Fruit fly (Drosophila melanogaster): ENCODE measurements around the gene CG10147.

CG10147 gene

DNA sequence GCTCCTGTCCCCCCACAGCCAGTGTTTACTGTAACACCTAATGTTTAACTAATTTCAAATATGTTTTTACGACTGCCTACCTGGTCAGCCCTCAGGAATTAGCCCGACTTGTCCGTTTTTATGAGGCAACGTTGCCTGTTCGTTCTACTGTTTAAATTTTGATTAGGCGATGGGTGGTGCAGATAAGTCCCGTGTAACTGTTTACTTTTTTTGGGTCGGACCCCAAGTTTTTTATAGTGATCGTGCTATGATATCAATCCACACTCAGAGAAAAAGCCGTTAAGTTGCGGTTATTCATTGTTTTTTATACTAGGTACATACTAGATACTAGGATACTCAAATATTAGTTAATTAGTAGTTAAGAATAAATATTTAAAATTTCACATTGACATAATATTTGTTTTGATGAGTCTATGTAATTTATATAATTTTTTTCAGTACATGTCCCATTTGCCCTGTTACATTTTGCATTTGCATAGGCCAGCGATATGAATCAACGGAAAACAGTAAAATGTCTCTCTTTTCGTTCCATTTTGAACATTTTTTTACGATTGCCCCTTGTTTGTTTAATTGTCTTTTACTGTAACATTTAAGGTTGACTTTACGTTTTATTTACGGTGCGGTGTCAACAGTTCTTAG, 20.4 kb downstream of the CG10147 start:
- no peak for TF ChIP-seq CG17801 (GFP tag; optimal IDR thresholded peaks at IDR 0.05; ENCODE audit: partially characterized antibody)

DNA sequence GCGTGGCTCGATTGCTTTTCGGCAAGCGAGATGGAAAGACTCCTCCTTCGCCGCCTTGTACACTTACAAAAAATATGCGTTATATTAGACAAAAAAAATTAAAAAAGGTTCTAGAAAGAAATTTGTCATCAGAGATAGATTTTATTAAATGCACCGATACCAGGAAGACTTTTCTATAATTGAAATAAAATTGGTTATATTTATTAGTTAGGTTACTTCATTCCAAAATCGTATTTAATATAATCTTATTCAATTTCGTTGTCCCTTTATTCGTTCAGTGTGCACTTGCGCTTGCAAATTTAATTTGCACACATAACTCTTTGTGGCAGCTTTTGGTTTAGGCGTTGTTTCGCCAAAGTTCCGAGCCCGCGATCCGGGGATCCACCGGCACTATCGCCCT, 26.0 kb downstream of the CG10147 start:
- no peak for TF ChIP-seq CG17801 (GFP tag; optimal IDR thresholded peaks at IDR 0.05; ENCODE audit: partially characterized antibody)

DNA sequence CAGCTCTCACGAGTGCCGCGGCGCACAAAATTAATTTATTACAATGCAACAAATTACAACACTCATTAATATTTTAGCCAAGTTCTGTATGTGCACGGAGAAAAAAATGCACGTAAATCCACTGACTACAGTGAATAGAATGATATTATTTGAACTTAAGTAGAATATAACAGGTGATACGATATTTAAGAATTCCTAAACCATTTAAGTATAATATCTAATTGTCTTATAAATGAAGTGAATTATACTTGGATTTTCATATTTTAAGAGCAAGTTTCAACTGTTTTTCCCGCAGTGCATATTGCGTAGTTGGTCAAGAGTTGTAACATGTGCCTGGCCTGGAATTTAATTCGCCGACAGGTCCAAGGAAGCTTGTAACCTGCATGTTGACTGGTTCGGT, 29.5 kb downstream of the CG10147 start:
- no peak for TF ChIP-seq CG17801 (GFP tag; optimal IDR thresholded peaks at IDR 0.05; ENCODE audit: partially characterized antibody)

DNA sequence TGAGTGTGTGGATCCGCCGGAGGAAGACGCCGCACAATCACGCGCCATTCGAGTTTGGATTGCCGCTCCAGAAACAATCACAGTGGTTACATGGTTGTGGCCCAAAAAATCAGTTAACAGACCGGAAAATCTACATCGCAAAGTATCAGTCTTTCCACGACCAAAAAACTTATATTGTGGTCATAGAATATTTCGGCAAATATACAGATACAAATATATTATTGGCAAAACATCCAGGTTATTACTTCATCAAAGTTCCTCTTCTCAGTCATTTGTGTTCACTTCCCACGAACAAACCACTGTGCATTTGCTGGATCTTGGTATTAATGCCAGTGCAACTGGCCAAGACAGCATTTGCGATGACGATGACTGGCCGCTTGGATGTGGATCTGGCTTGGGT, 30.3 kb downstream of the CG10147 start:
- TF ChIP-seq CG17801 (GFP tag; optimal IDR thresholded peaks at IDR 0.05; ENCODE audit: partially characterized antibody): no peak

DNA sequence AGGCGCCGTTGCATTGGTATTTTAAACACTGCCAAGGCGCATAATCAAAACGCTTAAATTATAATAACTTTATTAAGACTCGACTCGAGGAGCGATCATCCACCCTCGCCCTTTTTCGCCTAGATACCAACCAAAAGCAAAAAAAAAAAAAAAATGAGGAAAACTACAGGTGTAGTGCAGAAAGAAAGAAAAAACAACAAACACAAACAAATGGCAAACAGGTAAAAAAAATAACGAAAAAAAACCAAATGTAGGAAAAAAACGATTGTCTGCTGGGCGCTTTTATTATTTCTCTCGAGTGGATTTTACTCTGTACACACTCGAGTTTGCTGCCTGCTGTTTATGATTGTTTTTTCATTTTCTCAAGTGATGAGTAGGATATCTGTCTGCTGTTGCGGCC, 31.0 kb downstream of the CG10147 start:
- no peak for TF ChIP-seq CG17801 (GFP tag; optimal IDR thresholded peaks at IDR 0.05; ENCODE audit: partially characterized antibody)

DNA sequence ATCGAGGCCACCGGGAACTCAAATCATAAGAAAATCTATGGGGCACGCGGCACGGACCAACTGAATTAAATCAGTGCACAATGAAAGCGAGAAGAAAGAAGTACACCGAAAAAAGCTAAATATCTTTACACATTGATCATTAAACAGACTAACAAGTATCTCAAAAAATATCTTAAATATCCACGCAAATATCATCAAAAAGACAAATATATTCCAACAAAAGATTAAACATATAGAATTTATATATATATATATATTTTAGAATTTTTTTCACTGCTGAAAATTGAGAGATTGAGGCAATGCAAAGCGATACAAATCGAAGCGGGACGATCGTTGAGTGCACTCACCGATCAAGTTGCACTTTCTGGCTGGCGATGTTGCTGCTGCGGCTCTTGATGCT, 32.8 kb downstream of the CG10147 start:
- no peak for TF ChIP-seq CG17801 (GFP tag; optimal IDR thresholded peaks at IDR 0.05; ENCODE audit: partially characterized antibody)

DNA sequence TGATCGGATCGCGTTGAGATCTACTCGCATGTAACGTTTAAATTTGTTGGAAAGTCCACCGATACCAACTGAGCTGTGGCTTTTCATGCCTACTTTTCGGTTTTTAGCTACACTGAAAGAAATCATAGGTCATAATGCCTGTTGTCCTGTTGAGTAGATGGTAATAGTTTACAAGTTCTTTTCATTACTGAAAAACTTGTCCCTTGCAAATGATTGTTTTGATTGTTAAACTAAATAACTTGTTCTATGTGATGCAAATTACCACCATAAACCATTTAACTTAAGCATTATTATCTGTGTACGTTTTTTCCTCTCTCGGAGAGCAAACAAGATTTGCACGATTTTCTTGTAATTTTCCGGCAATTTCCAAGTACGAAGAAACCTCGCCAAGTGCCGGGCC, 34.7 kb downstream of the CG10147 start:
- TF ChIP-seq CG17801 (GFP tag; optimal IDR thresholded peaks at IDR 0.05; ENCODE audit: partially characterized antibody): no peak

DNA sequence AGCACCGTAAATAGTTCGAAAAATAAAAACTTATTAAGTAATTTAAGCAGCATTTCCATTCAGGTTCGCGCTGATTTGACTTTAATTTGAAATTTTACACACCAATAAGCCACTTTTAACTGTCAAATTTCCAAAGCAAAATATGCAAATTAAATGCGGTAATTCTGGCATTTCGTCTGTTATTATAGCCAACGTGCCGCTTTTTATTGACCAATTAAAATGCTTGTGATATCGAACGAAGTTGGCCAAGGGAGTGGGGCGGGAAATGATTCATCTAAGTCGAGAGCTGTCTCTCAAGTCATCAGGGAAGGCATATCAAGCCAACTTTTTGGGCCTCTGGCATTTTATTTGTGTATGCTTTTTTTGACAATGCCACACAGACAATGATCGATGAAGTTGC, 35.9 kb downstream of the CG10147 start:
- TF ChIP-seq CG17801 (GFP tag; optimal IDR thresholded peaks at IDR 0.05; ENCODE audit: partially characterized antibody): no peak

- no peak for TF ChIP-seq CG17801 (GFP tag; optimal IDR thresholded peaks at IDR 0.05; ENCODE audit: partially characterized antibody)
These were observed 36.7 kb downstream of the CG10147 start for dm6 chr3L:6451572-6451971.

DNA sequence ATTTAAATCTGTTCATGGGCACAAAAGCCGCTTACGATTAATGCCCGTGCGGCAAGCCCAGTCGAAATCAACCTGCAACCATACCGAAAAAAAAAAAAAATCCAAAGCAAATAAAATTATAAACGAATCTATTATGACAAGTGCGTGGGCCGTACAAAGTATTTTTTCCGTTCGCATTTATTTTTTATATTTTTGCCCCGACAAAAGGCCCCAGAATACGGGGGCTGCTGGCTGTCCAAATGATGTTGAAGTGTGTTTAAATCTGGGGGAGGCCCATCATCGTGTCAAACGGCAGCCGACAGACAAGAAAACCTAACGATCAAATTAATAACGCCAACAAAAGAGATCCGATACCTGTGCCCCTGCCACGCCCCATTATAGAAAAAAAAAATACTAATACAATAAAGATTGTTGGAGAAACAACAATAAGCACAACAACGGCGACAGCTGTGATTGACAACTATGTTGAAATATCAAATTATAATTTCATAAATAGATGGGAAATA, 39.0 kb downstream of the CG10147 start:
- TF ChIP-seq CG17801 (GFP tag; optimal IDR thresholded peaks at IDR 0.05; ENCODE audit: partially characterized antibody): no peak

DNA sequence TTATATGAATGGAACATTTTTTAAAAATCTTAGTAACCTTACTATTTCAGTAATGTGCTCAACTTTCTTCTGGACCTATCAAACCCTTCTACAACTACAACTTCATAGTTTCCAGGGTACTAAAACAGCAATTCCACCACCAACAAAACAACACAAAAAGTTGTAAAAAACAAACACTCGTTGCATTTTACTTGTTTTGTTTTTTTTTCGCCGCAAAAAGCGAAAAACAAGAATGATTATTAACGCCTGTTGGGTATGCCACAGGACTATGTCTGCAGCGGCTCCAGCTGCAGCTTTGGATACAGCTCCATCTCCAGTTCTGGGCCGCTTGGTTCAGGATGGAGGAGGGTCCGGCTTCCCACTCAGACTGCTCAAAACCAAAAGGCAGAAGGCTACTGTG, 40.5 kb downstream of the CG10147 start:
- no peak for TF ChIP-seq CG17801 (GFP tag; optimal IDR thresholded peaks at IDR 0.05; ENCODE audit: partially characterized antibody)

DNA sequence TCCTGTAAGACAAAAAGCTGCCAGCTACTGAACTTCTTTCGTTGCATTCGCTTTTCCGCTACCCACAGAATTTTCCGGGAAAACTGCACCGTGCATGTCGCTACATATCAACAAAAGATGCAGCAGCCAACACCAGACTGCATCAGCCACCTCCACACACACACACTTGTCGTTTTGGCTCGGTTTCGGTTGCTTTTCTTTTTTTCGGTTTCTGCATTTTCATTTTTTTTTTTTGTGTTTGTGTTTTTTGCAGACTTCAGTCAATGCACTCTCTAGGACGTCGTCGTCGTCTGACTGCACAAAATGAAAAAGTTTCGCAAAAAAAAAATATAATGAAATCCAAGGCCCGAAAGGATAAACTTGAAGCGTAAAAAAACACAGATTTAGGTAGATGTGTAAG, 41.0 kb downstream of the CG10147 start:
- no peak for TF ChIP-seq CG17801 (GFP tag; optimal IDR thresholded peaks at IDR 0.05; ENCODE audit: partially characterized antibody)

- TF ChIP-seq CG17801 (GFP tag; optimal IDR thresholded peaks at IDR 0.05; ENCODE audit: partially characterized antibody): no peak
These were observed 41.7 kb downstream of the CG10147 start for dm6 chr3L:6446553-6446952.

DNA sequence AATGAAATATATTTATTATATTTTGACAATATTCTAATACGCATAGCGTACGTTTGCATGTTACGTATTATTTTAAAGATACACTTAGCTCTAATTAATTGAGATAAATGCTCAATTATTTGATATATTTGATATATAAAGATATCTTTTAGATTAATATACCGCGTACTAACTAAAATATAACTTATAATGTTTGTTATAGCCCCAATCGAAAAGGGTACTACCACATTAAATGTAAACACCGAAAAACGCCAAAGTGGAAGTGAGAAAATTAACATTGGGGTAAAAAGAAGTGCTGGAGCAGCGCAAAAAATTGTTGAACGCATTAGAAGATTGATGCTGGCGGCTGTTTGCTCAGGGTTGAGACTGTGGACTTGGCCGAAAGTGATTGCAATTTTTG, 45.0 kb downstream of the CG10147 start:
- TF ChIP-seq CG17801 (GFP tag; optimal IDR thresholded peaks at IDR 0.05; ENCODE audit: partially characterized antibody): no peak

DNA sequence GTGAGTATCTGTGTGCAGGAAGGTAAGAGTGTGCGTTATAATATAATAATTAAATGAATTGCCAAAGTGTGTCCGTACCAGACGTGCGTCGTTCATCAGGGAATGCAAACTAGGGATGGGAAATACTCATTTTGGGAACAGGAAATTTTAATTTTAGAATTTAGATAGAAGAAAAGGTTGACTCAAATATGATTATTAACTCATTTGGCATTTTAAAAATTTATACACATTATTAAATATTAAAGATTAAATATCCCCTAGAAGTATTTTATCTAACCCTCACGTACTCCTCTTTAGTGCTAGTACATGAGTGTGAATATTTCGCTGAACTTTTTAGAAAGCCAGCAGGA, 47.8 kb downstream of the CG10147 start:
- no peak for TF ChIP-seq CG17801 (GFP tag; optimal IDR thresholded peaks at IDR 0.05; ENCODE audit: partially characterized antibody)

dm6 chr3L:6439713-6440461, 48.3 kb downstream of the CG10147 start:
- TF ChIP-seq CG17801 (GFP tag; optimal IDR thresholded peaks at IDR 0.05; ENCODE audit: partially characterized antibody): no peak

dm6 chr3L:6437235-6437634, 51.0 kb downstream of the CG10147 start:
- TF ChIP-seq CG17801 (GFP tag; optimal IDR thresholded peaks at IDR 0.05; ENCODE audit: partially characterized antibody): no peak
